Fruit fly (Drosophila melanogaster) Kc167 (cell line): ENCODE measurements around the gene Clk.

Experiments
- Myc ChIP-seq: fragments of >200 bp; optimal IDR thresholded peaks from 2 replicates; lab custom pipeline; 2017; ENCODE audit warnings: missing external identifiers
- Sin3A ChIP-seq: fragments of >200 bp; optimal IDR thresholded peaks from 2 replicates; lab custom pipeline; 2018; ENCODE audit warnings: missing external identifiers
- h ChIP-seq: fragments of >200 bp; optimal IDR thresholded peaks from 3 replicates; lab custom pipeline; 2018; ENCODE audit warnings: missing external identifiers
- insv ChIP-seq: fragments of >200 bp; optimal IDR thresholded peaks from 3 replicates; lab custom pipeline; 2018; ENCODE audit warnings: missing external identifiers
- psq ChIP-seq: fragments of >200 bp; optimal IDR thresholded peaks from 2 replicates; lab custom pipeline; 2017; ENCODE audit warnings: missing external identifiers
- ttk ChIP-seq: sonication (Bioruptor generic); optimal IDR thresholded peaks from 2 replicates; lab custom pipeline; 2017; ENCODE audit warnings: missing external identifiers

Clk gene

DNA sequence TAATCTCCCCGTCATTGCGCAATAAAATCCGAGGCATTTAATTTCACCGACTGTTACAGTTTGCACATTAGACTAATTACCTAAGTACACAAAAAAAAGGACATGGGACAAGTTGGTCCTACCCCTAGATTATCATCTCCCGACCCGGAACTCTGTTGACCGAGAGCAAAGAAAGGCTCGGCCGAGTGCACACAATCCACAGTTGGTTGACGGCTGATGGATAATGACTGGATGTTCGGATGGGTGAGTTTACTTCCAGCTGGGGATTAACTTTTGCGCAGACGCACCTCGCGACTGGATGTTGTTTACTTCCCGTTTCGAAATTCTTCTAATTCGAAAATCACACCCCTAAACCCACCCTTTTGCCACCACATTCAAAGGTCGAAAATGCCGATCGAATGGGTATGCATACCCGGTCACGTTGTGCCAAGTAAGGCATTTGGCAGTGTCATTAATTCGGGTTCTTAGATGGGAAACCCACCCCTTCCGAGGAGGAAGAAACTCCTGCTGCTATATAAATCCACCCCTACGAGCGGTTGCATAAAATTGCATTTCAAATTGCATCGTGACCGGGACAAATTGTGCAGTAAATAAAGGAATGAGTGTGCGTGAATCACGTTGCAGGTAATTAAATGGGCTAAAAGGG, 61.0 kb downstream of the Clk start:
- TF ChIP-seq psq, result no peak
- TF ChIP-seq ttk (lab: Kevin White, UChicago), result no peak

DNA sequence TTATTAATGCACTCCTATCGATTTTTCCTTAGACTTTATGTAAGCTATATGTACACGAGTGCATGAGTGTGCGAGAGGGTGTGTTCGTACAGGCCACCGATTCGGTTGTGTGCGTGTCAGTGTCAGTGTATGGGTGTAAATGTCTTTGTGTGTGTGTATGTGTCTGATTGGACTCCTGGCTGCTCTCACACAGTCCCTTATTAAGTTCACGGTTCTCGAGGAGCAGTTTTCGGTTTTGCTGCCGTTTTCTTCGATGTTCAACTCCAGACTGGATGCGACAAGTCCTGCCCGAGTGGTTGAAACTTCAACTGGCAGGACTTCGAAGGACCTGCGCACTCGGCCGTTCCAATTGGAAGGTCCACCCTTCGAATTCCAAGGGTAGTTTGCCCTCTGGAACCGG, 62.0 kb downstream of the Clk start:
- TF ChIP-seq Myc (lab: Kevin White, UChicago) (no peak), psq (no peak), ttk (lab: Kevin White, UChicago) (no peak), insv (no peak), h (no peak), Sin3A (lab: Kevin White, UChicago) (no peak)
